Fruit fly (Drosophila melanogaster) S2 (cell line): ENCODE results near the gene Osi5.

ENCODE experiments used
- CG8478 ChIP-seq: fragments of >200 bp; optimal IDR thresholded peaks from 2 replicates; lab custom pipeline; 2018
- CTCF ChIP-seq, 2 experiments: fragments of >200 bp; optimal IDR thresholded peaks; 2 replicates each; lab custom pipeline; 2018

dm6 chr3R:6226156-6226555 lies 1.2 kb upstream of the Osi5 start:
- TF ChIP-seq CG8478 (lab: Kevin White, UChicago) (no peak), CTCF (optimal IDR thresholded peaks at IDR 0.05; lab: Kevin White, UChicago) (no peak)
